Worm (Caenorhabditis elegans): ENCODE measurements around the gene F32E10.8.

- no peak for TF ChIP-seq dao-5 (tag; optimal IDR thresholded peaks at IDR 0.05)
- TF ChIP-seq him-1 (tag; optimal IDR thresholded peaks at IDR 0.05), result no peak
- no peak for TF ChIP-seq W03F9.2 (tag; optimal IDR thresholded peaks at IDR 0.05)
Measured at ce11 chrIV:7558653-7559052, 8.8 kb upstream of the F32E10.8 start.
